Worm (Caenorhabditis elegans) whole organism, L3 larva: ENCODE results near the gene hgap-2.

Experiments
- R02D3.7 ChIP-seq: fragments of 150-350 bp; optimal IDR thresholded peaks from 2 replicates; lab custom pipeline; 2014; ENCODE audit warnings: missing biosample characterization, missing genetic modification characterization
- egl-27 ChIP-seq: sonication (generic microtip); optimal IDR thresholded peaks from 4 replicates; lab custom pipeline; 2017; ENCODE audit warnings: missing biosample characterization, missing genetic modification reagents, missing genetic modification characterization
- fos-1 ChIP-seq: fragments of 150-350 bp; optimal IDR thresholded peaks from 2 replicates; lab custom pipeline; 2014; ENCODE audit warnings: missing biosample characterization, missing genetic modification characterization
- nhr-11 ChIP-seq: fragments of 150-350 bp; optimal IDR thresholded peaks from 2 replicates; lab custom pipeline; 2014; ENCODE audit warnings: missing biosample characterization, missing genetic modification characterization
- nhr-237 ChIP-seq: fragments of 150-350 bp; optimal IDR thresholded peaks from 2 replicates; lab custom pipeline; 2014; ENCODE audit warnings: missing biosample characterization, missing genetic modification characterization
- nhr-28 ChIP-seq: fragments of 150-350 bp; optimal IDR thresholded peaks from 2 replicates; lab custom pipeline; 2014; ENCODE audit warnings: missing biosample characterization, missing genetic modification characterization
- nhr-77 ChIP-seq: fragments of 150-350 bp; optimal IDR thresholded peaks from 2 replicates; lab custom pipeline; 2014; ENCODE audit warnings: missing biosample characterization, missing genetic modification characterization
- pha-4 ChIP-seq: fragments of 150-350 bp; optimal IDR thresholded peaks from 2 replicates; lab custom pipeline; 2014; ENCODE audit warnings: missing biosample characterization, missing genetic modification reagents, missing genetic modification characterization
- sea-2 ChIP-seq: fragments of 150-350 bp; sonication (generic microtip); optimal IDR thresholded peaks from 4 replicates; lab custom pipeline; 2014; ENCODE audit warnings: missing biosample characterization, missing genetic modification reagents, missing genetic modification characterization
- skn-1 ChIP-seq: fragments of 150-350 bp; optimal IDR thresholded peaks from 2 replicates; lab custom pipeline; 2014; ENCODE audit warnings: missing biosample characterization, missing genetic modification characterization
- snpc-4 ChIP-seq: fragments of 150-350 bp; optimal IDR thresholded peaks from 2 replicates; lab custom pipeline; 2014; ENCODE audit warnings: missing biosample characterization, missing genetic modification characterization
- tbx-2 ChIP-seq: sonication (generic microtip); optimal IDR thresholded peaks from 2 replicates; lab custom pipeline; 2016; ENCODE audit warnings: mild to moderate bottlenecking, missing genetic modification characterization, missing compliant biosample characterization
- unc-39 ChIP-seq: sonication (generic microtip); optimal IDR thresholded peaks from 4 replicates; lab custom pipeline; 2017; ENCODE audit warnings: missing biosample characterization, missing genetic modification characterization
- ztf-11 ChIP-seq: fragments of 150-350 bp; optimal IDR thresholded peaks from 2 replicates; lab custom pipeline; 2014; ENCODE audit warnings: missing biosample characterization, missing genetic modification characterization

DNA sequence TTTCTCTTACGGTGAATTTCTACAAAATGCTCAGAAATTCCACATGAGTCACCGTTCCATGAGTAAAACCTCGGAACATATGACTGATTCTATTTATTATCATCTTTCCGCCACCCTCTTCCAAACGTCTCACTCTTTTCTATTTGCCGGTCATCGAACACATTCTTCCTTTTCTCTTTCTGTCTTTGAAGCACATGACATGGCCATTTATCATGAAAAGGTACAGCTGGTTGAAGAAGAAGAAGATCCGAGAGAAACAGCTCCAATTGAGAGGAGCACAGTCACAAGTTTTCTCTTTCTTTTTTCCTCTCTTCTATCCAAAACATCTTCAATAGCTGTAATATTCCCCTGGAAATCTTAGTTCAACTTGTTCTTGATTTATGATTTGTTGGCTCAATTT lies 22.3 kb upstream of the hgap-2 start, which contains the start of gene cup-16:
- TF ChIP-seq snpc-4 (tag; lab: Kevin White, UChicago): no peak
- TF ChIP-seq nhr-77 (tag; lab: Kevin White, UChicago): no peak
- peak; percentile 25 for TF ChIP-seq nhr-11 (tag; lab: Kevin White, UChicago)
- no peak for TF ChIP-seq fos-1 (tag; lab: Kevin White, UChicago)
- no peak for TF ChIP-seq skn-1
- TF ChIP-seq tbx-2 (tag; lab: Kevin White, UChicago): no peak
- TF ChIP-seq R02D3.7 (tag; lab: Kevin White, UChicago): no peak
- no peak for TF ChIP-seq unc-39 (tag; lab: Kevin White, UChicago)
- no peak for TF ChIP-seq pha-4 (tag; lab: Kevin White, UChicago)
- no peak for TF ChIP-seq nhr-28 (tag; lab: Kevin White, UChicago)
- no peak for TF ChIP-seq sea-2 (GFP tag; lab: Kevin White, UChicago)
- no peak for TF ChIP-seq ztf-11
- no peak for TF ChIP-seq egl-27
- TF ChIP-seq nhr-237: no peak
